Fruit fly (Drosophila melanogaster) whole organism, prepupa: ENCODE data around the gene CG7381.

ENCODE experiments used
- Ets96B ChIP-seq: fragments of 200-800 bp; optimal IDR thresholded peaks from 2 replicates; lab custom pipeline; 2019; ENCODE audit warnings: missing biosample characterization, mild to moderate bottlenecking, missing genetic modification characterization, moderate library complexity
- fkh ChIP-seq: fragments of 200-800 bp; sonication (Bioruptor generic); optimal IDR thresholded peaks from 3 replicates; lab custom pipeline; 2017; ENCODE audit warnings: missing biosample characterization, mild to moderate bottlenecking, missing genetic modification characterization, moderate library complexity

DNA sequence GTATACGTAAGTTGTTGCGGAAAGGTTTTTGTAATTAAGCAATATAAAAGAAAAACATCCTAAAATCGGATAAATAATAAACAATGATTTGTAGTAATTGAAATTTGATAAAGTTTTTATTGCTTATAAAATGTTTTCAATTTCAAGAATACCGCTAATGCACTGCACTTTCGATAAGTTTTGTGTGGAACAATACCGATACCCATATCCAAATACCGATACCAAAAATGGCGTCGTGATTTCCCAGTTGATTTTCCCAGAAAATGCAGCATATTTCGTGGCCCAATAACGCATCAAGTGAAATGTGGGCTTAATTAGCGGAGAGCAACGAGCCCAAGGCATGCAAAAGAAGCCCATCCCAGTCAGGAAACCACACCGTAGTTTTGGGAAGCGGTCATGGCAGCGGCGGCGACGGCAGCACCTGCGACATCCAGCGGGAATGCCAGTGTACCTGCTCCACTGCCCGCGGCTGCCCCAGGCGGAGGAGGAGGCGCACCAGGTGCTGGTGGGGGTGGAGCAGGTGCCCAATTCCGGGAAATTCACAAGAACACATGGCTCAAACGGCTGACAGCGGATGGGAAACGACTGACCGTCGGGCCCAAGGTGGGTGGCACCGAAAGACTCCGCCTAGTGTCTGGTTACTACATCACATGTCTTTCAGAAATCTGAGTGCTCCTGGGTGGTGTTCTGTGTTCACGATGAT, 8.7 kb upstream of the CG7381 start, which contains the start of gene CG31342:
- no peak for TF ChIP-seq fkh (GFP tag; lab: Kevin White, UChicago)
- no peak for TF ChIP-seq Ets96B
